Fruit fly (Drosophila melanogaster) whole organism, embryonic: Measurements from ENCODE around the gene fd102C.

Source experiments
- CG10366 ChIP-seq: fragments of 200-800 bp; sonication (Bioruptor generic); IDR thresholded peaks from 2 replicates; pipeline ENCODE4 v1.3.6; 2022; ENCODE audit warnings: missing biosample characterization, missing genetic modification characterization
- CG10654 ChIP-seq: fragments of 200-800 bp; sonication (Bioruptor generic); optimal IDR thresholded peaks from 2 replicates; lab custom pipeline; 2016; ENCODE audit warnings: missing biosample characterization, missing genetic modification characterization
- CG1603 ChIP-seq: fragments of 200-800 bp; sonication (Bioruptor generic); optimal IDR thresholded peaks from 2 replicates; lab custom pipeline; 2019; ENCODE audit warnings: missing biosample characterization, mild to moderate bottlenecking, missing genetic modification characterization, moderate library complexity
- CG16813 ChIP-seq: fragments of 200-800 bp; sonication (Bioruptor generic); IDR thresholded peaks from 3 replicates; pipeline ENCODE4 v1.3.6; 2022; ENCODE audit warnings: missing biosample characterization, missing genetic modification characterization; ENCODE audit not compliant: partially characterized antibody
- CG17328 ChIP-seq: fragments of 200-800 bp; sonication (Bioruptor generic); IDR thresholded peaks from 2 replicates; pipeline ENCODE4 v1.3.6; 2022; ENCODE audit warnings: missing biosample characterization, missing genetic modification characterization
- CG17361 ChIP-seq: fragments of 200-800 bp; sonication (Bioruptor generic); IDR thresholded peaks from 3 replicates; pipeline ENCODE4 v1.3.6; 2022; ENCODE audit warnings: missing biosample characterization, missing genetic modification characterization
- CG2199 ChIP-seq: fragments of 200-800 bp; sonication (Bioruptor generic); IDR thresholded peaks from 3 replicates; pipeline ENCODE4 v1.3.6; 2022; ENCODE audit warnings: missing biosample characterization, missing genetic modification characterization
- CG2889 ChIP-seq: fragments of 200-800 bp; sonication (Bioruptor generic); IDR thresholded peaks from 3 replicates; pipeline ENCODE4 v1.3.6; 2022; ENCODE audit warnings: missing biosample characterization, missing genetic modification characterization
- CG3065 ChIP-seq: fragments of 200-800 bp; sonication (Bioruptor generic); optimal IDR thresholded peaks from 2 replicates; lab custom pipeline; 2016; ENCODE audit warnings: missing biosample characterization, missing genetic modification characterization
- CG3281 ChIP-seq: fragments of 200-800 bp; sonication (Bioruptor generic); optimal IDR thresholded peaks from 3 replicates; lab custom pipeline; 2017; ENCODE audit warnings: missing biosample characterization, mild to moderate bottlenecking, missing genetic modification characterization
- CG34376 ChIP-seq: fragments of 200-800 bp; sonication (Bioruptor generic); optimal IDR thresholded peaks from 2 replicates; lab custom pipeline; 2018; ENCODE audit warnings: missing biosample characterization, mild to moderate bottlenecking, missing genetic modification characterization
- CG4617 ChIP-seq: fragments of 200-800 bp; sonication (Bioruptor generic); optimal IDR thresholded peaks from 3 replicates; lab custom pipeline; 2016; ENCODE audit warnings: missing biosample characterization, missing genetic modification characterization, borderline replicate concordance
- CG6765 ChIP-seq: fragments of 200-800 bp; sonication (Bioruptor generic); optimal IDR thresholded peaks from 3 replicates; lab custom pipeline; 2017; ENCODE audit warnings: missing biosample characterization, mild to moderate bottlenecking, missing genetic modification characterization
- CG6791 ChIP-seq: fragments of 200-800 bp; sonication (Bioruptor generic); IDR thresholded peaks from 3 replicates; pipeline ENCODE4 v1.3.6; 2022; ENCODE audit warnings: missing biosample characterization, missing genetic modification characterization; ENCODE audit not compliant: partially characterized antibody
- CG8290 ChIP-seq, 3 experiments: fragments of 200-800 bp; sonication (Bioruptor generic); optimal IDR thresholded peaks; 2 replicates each; lab custom pipeline; 2016 to 2019; ENCODE audit warnings: missing biosample characterization in 3 of 3, missing genetic modification characterization in 3 of 3, mild to moderate bottlenecking in 2 of 3, moderate library complexity in 1 of 3
- Dad ChIP-seq: fragments of 200-800 bp; sonication (Bioruptor generic); optimal IDR thresholded peaks from 3 replicates; lab custom pipeline; 2016; ENCODE audit warnings: missing biosample characterization, missing genetic modification characterization
- Drgx ChIP-seq: fragments of 200-800 bp; sonication (Bioruptor generic); IDR thresholded peaks from 2 replicates; pipeline ENCODE4 v1.3.6; 2022; ENCODE audit warnings: missing biosample characterization, missing genetic modification characterization
- Elba2 ChIP-seq: fragments of 200-800 bp; sonication (Bioruptor generic); optimal IDR thresholded peaks from 3 replicates; lab custom pipeline; 2016; ENCODE audit warnings: missing biosample characterization, missing genetic modification characterization
- Ets65A ChIP-seq: fragments of 200-800 bp; sonication (Bioruptor generic); peaks from one replicate; lab custom pipeline; 2016; ENCODE audit warnings: missing biosample characterization, missing genetic modification characterization
- Fer3 ChIP-seq: fragments of 200-800 bp; sonication (Bioruptor generic); optimal IDR thresholded peaks from 2 replicates; lab custom pipeline; 2018; ENCODE audit warnings: missing biosample characterization, mild to moderate bottlenecking, missing genetic modification characterization, moderate library complexity
- Hsf ChIP-seq: fragments of 200-800 bp; sonication (Bioruptor generic); optimal IDR thresholded peaks from 3 replicates; lab custom pipeline; 2016; ENCODE audit warnings: missing biosample characterization, missing genetic modification characterization
- Mad ChIP-seq: fragments of 200-800 bp; sonication (Bioruptor generic); optimal IDR thresholded peaks from 2 replicates; lab custom pipeline; 2016; ENCODE audit warnings: missing biosample characterization, missing genetic modification characterization
- Myb ChIP-seq: fragments of 200-800 bp; sonication (Bioruptor generic); optimal IDR thresholded peaks from 2 replicates; lab custom pipeline; 2016; ENCODE audit warnings: missing biosample characterization, missing genetic modification characterization
- Scr ChIP-seq: fragments of 200-800 bp; sonication (Bioruptor generic); IDR thresholded peaks from 2 replicates; pipeline ENCODE4 v1.3.6; 2022; ENCODE audit warnings: missing biosample characterization, missing genetic modification characterization; ENCODE audit not compliant: partially characterized antibody
- Six4 ChIP-seq: fragments of 200-800 bp; sonication (Bioruptor generic); optimal IDR thresholded peaks from 2 replicates; lab custom pipeline; 2016; ENCODE audit warnings: missing biosample characterization, missing genetic modification characterization
- TFAM ChIP-seq: fragments of 200-800 bp; sonication (Bioruptor generic); optimal IDR thresholded peaks from 2 replicates; lab custom pipeline; 2017; ENCODE audit warnings: missing biosample characterization, missing genetic modification characterization, inconsistent platforms
- bab2 ChIP-seq: fragments of 200-800 bp; sonication (Bioruptor generic); optimal IDR thresholded peaks from 2 replicates; lab custom pipeline; 2016; ENCODE audit warnings: missing biosample characterization, missing genetic modification characterization
- cg ChIP-seq: fragments of 200-800 bp; sonication (Bioruptor generic); optimal IDR thresholded peaks from 3 replicates; lab custom pipeline; 2019; ENCODE audit warnings: missing biosample characterization, mild to moderate bottlenecking, missing genetic modification characterization, moderate library complexity
- fu2 ChIP-seq: fragments of 200-800 bp; sonication (Bioruptor generic); optimal IDR thresholded peaks from 2 replicates; lab custom pipeline; 2016; ENCODE audit warnings: missing biosample characterization, missing genetic modification characterization
- hkb ChIP-seq, 2 experiments: fragments of 200-800 bp in 1 of 2; fragments of >200 bp in 1 of 2; sonication (Bioruptor generic) in 1 of 2; IDR thresholded peaks in 1 of 2; optimal IDR thresholded peaks in 1 of 2; 2 replicates each; pipeline versions ENCODE4 v1.3.6 to Lab custom; 2017 to 2022; ENCODE audit warnings: missing biosample characterization in 1 of 2, missing genetic modification characterization in 1 of 2
- insv ChIP-seq, 2 experiments: fragments of 200-800 bp; sonication (Bioruptor generic); optimal IDR thresholded peaks; 3 replicates each; lab custom pipeline; 2016 to 2018; ENCODE audit warnings: missing biosample characterization in 2 of 2, missing genetic modification characterization in 2 of 2
- jumu ChIP-seq: fragments of 200-800 bp; sonication (Bioruptor generic); optimal IDR thresholded peaks from 3 replicates; lab custom pipeline; 2016; ENCODE audit warnings: missing biosample characterization, missing genetic modification characterization
- ken ChIP-seq: fragments of 200-800 bp; sonication (Bioruptor generic); IDR thresholded peaks from 3 replicates; pipeline ENCODE4 v1.3.6; 2022; ENCODE audit warnings: missing biosample characterization, missing genetic modification characterization
- lab ChIP-seq: fragments of 200-800 bp; sonication (Bioruptor generic); optimal IDR thresholded peaks from 3 replicates; lab custom pipeline; 2017; ENCODE audit warnings: missing biosample characterization, missing genetic modification characterization, mild to moderate bottlenecking, moderate library complexity, missing genetic modification reagents
- lov ChIP-seq, 2 experiments: fragments of 200-800 bp in 1 of 2; fragments of >200 bp in 1 of 2; sonication (Bioruptor generic) in 1 of 2; IDR thresholded peaks in 1 of 2; optimal IDR thresholded peaks in 1 of 2; 2 replicates in 1 of 2; 3 replicates in 1 of 2; pipeline versions ENCODE4 v1.3.6 to Lab custom; 2017 to 2022; ENCODE audit warnings: missing biosample characterization in 1 of 2, missing genetic modification characterization in 1 of 2
- mld ChIP-seq: fragments of 200-800 bp; sonication (Bioruptor generic); IDR thresholded peaks from 3 replicates; pipeline ENCODE4 v1.3.6; 2022; ENCODE audit warnings: missing biosample characterization, missing genetic modification characterization; ENCODE audit not compliant: partially characterized antibody
- pros ChIP-seq: fragments of 200-800 bp; sonication (Bioruptor generic); optimal IDR thresholded peaks from 3 replicates; lab custom pipeline; 2019; ENCODE audit warnings: missing biosample characterization, mild to moderate bottlenecking, missing genetic modification characterization, moderate library complexity
- sens ChIP-seq: fragments of 200-800 bp; sonication (Bioruptor generic); peaks from one replicate; lab custom pipeline; 2016; ENCODE audit warnings: missing biosample characterization, missing genetic modification characterization
- sens-2 ChIP-seq: fragments of 200-800 bp; sonication (Bioruptor generic); IDR thresholded peaks from 2 replicates; pipeline ENCODE4 v1.3.6; 2022; ENCODE audit warnings: missing biosample characterization, missing genetic modification characterization
- sima ChIP-seq: fragments of 200-800 bp; sonication (Bioruptor generic); optimal IDR thresholded peaks from 2 replicates; lab custom pipeline; 2016; ENCODE audit warnings: missing biosample characterization, missing genetic modification characterization
- tgo ChIP-seq: fragments of 200-800 bp; sonication (Bioruptor generic); IDR thresholded peaks from 3 replicates; pipeline ENCODE4 v1.3.6; 2022; ENCODE audit warnings: missing biosample characterization, missing genetic modification characterization
- tna ChIP-seq: fragments of 200-800 bp; sonication (Bioruptor generic); IDR thresholded peaks from 2 replicates; pipeline ENCODE4 v1.3.6; 2022; ENCODE audit warnings: missing biosample characterization, missing genetic modification characterization; ENCODE audit not compliant: partially characterized antibody

The fd102C gene

dm6 chr4:824043-824442 lies 20.3 kb downstream of the fd102C start:
- TF ChIP-seq fu2 (no peak), sens (GFP tag; lab: Kevin White, UChicago) (peak; percentile 23), CG2199 (GFP tag; lab: Robert Waterston, UW) (peak; percentile 99)

DNA sequence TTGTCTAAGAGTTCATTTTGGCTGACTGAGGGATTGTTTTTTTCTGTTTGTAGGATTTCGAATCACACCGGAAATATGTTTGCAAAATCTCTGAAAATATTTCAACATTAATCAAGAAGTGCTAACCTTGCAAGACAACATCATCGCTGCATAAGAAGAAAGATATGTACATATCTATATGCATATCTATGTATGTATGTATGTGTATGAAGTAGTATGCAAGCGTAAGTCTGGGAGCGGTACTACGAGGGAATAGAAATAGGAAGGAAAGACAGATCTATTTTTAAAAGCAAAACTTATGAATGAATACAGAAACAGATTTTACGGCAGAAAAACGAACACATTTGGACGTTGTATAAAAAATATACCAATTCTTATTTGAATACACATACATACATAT lies 26.5 kb downstream of the fd102C start:
- TF ChIP-seq Elba2 (peak; percentile 75), CG2199 (GFP tag; lab: Robert Waterston, UW) (peak; percentile 80), CG4617 (no peak), cg (GFP tag; lab: Kevin White, UChicago) (peak; percentile 42)
- TF ChIP-seq, all 482 proteins: peak for 3

- no peak for TF ChIP-seq CG10366 (GFP tag; lab: Robert Waterston, UW)
- TF ChIP-seq Six4 (GFP tag; lab: Kevin White, UChicago) = no peak
- TF ChIP-seq Myb (GFP tag; lab: Kevin White, UChicago) = no peak
- no peak for TF ChIP-seq Hsf (GFP tag; lab: Kevin White, UChicago)
- no peak for TF ChIP-seq CG17328 (GFP tag; lab: Robert Waterston, UW)
- peak; percentile 80 for TF ChIP-seq Ets65A (GFP tag; lab: Kevin White, UChicago)
- TF ChIP-seq lov (optimal IDR thresholded peaks at IDR 0.05; lab: Kevin White, UChicago) = no peak
- no peak for TF ChIP-seq lov (GFP tag; IDR thresholded peaks at IDR 0.05; lab: Robert Waterston, UW)
- TF ChIP-seq ken (GFP tag; lab: Robert Waterston, UW) = no peak
- peak; percentile 70 for TF ChIP-seq CG3065 (GFP tag; lab: Kevin White, UChicago)
- TF ChIP-seq tgo (GFP tag; lab: Robert Waterston, UW) = no peak
- TF ChIP-seq CG6765 = no peak
These were observed 27.8 kb downstream of the fd102C start for dm6 chr4:816500-816899.

DNA sequence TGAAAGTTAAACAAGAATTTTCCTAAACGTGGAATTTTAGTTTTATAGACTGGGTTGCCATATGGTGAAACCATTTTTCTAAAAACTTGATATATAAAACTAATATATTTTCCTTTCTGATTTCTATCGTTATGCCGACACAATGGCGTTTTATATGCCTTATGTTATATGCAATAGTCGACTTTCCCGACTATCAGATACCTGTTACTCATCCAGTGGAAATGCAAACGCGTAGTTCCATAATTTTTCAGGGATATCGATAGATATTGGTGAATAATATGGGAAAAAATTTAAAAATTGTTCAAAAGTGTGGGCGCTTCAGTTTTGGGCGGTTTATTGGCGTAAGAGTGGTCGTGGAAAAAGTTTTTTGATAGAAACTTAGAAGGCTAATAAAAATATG lies 33.5 kb downstream of the fd102C start:
- TF ChIP-seq Scr (no peak), CG16813 (peak; percentile 53; the same call in 1 of the 3 replicates), mld (GFP tag; lab: Robert Waterston, UW) (0 out of 3 replicates have a peak, but pooled peaks have one; percentile 57), CG1603 (no peak), hkb (optimal IDR thresholded peaks at IDR 0.05; lab: Kevin White, UChicago) (no peak), hkb (GFP tag; IDR thresholded peaks at IDR 0.05; lab: Robert Waterston, UW) (no peak), Drgx (GFP tag; lab: Robert Waterston, UW) (no peak), tna (GFP tag; lab: Robert Waterston, UW) (no peak; the same call in 1 of the 2 replicates), CG10654 (GFP tag; lab: Kevin White, UChicago) (no peak), lab (GFP tag; lab: Kevin White, UChicago) (no peak), sima (GFP tag; lab: Kevin White, UChicago) (no peak), CG34376 (no peak), sens-2 (GFP tag; lab: Robert Waterston, UW) (no peak), CG6791 (0 out of 3 replicates have a peak, but pooled peaks have one; percentile 43)

dm6 chr4:807422-808391 lies 36.6 kb downstream of the fd102C start:
- peak; percentile 80 for TF ChIP-seq bab2 (GFP tag; lab: Kevin White, UChicago)
- peak; percentile 79 for TF ChIP-seq Mad (GFP tag; lab: Kevin White, UChicago)
- TF ChIP-seq CG8290 (GFP tag; optimal IDR thresholded peaks at IDR 0.05; lab: Kevin White, UChicago) = no peak
- TF ChIP-seq CG8290 (tag; optimal IDR thresholded peaks at IDR 0.05; lab: Kevin White, UChicago) = peak in 1 of 2 experiments; percentile 41
- no peak for TF ChIP-seq mld (GFP tag; lab: Robert Waterston, UW)
- peak; percentile 35; the same call in 1 of the 3 replicates for TF ChIP-seq CG2889 (GFP tag; lab: Robert Waterston, UW)
- TF ChIP-seq Dad (GFP tag; lab: Kevin White, UChicago) = peak; percentile 53
- no peak for TF ChIP-seq Fer3 (tag; lab: Kevin White, UChicago)
- TF ChIP-seq TFAM = peak; percentile 15
- peak in 1 of 2 experiments; percentile 54 for TF ChIP-seq insv (GFP tag; optimal IDR thresholded peaks at IDR 0.05; lab: Kevin White, UChicago)
- peak; percentile 75 for TF ChIP-seq jumu (GFP tag; lab: Kevin White, UChicago)
- no peak for TF ChIP-seq pros (GFP tag; lab: Kevin White, UChicago)
- peak; percentile 93 for TF ChIP-seq CG17361 (GFP tag; lab: Robert Waterston, UW)
- TF ChIP-seq CG3281 = peak; percentile 79
